Fruit fly (Drosophila melanogaster) whole organism, prepupa: ENCODE data around the gene CG2898.

ENCODE experiments used
- Blimp-1 ChIP-seq: fragments of 200-800 bp; sonication (Bioruptor generic); optimal IDR thresholded peaks from 3 replicates; lab custom pipeline; 2017; ENCODE audit warnings: missing biosample characterization, missing genetic modification characterization, mild to moderate bottlenecking, moderate library complexity, missing genetic modification reagents
- CG10631 ChIP-seq: fragments of 200-800 bp; sonication (Bioruptor generic); optimal IDR thresholded peaks from 2 replicates; lab custom pipeline; 2016; ENCODE audit warnings: missing biosample characterization, missing genetic modification characterization
- CG10669 ChIP-seq: fragments of 200-800 bp; sonication (Bioruptor generic); optimal IDR thresholded peaks from 3 replicates; lab custom pipeline; 2018; ENCODE audit warnings: missing biosample characterization, mild to moderate bottlenecking, missing genetic modification characterization, moderate library complexity
- CG11762 ChIP-seq: fragments of 200-800 bp; sonication (Bioruptor generic); optimal IDR thresholded peaks from 3 replicates; lab custom pipeline; 2016; ENCODE audit warnings: missing biosample characterization, missing genetic modification characterization; ENCODE audit not compliant: insufficient read depth
- CG1621 ChIP-seq: fragments of 200-800 bp; sonication (Bioruptor generic); optimal IDR thresholded peaks from 3 replicates; lab custom pipeline; 2018; ENCODE audit warnings: missing biosample characterization, mild to moderate bottlenecking, missing genetic modification characterization
- CG16779 ChIP-seq: fragments of 200-800 bp; sonication (Bioruptor generic); optimal IDR thresholded peaks from 3 replicates; lab custom pipeline; 2017; ENCODE audit warnings: missing biosample characterization, mild to moderate bottlenecking, missing genetic modification characterization
- CG3032 ChIP-seq: fragments of 200-800 bp; optimal IDR thresholded peaks from 2 replicates; lab custom pipeline; 2019; ENCODE audit warnings: missing biosample characterization, mild to moderate bottlenecking, missing genetic modification characterization, moderate library complexity
- CG34406 ChIP-seq: fragments of 200-800 bp; sonication (Bioruptor generic); optimal IDR thresholded peaks from 3 replicates; lab custom pipeline; 2016; ENCODE audit warnings: missing biosample characterization, missing genetic modification characterization
- CG3919 ChIP-seq: fragments of 200-800 bp; sonication (Bioruptor generic); optimal IDR thresholded peaks from 3 replicates; lab custom pipeline; 2016; ENCODE audit warnings: missing biosample characterization, missing genetic modification characterization
- CG4318 ChIP-seq: fragments of 200-800 bp; sonication (Bioruptor generic); optimal IDR thresholded peaks from 3 replicates; lab custom pipeline; 2017; ENCODE audit warnings: missing biosample characterization, mild to moderate bottlenecking, missing genetic modification characterization
- CG6276 ChIP-seq: fragments of 200-800 bp; sonication (Bioruptor generic); optimal IDR thresholded peaks from 2 replicates; lab custom pipeline; 2017; ENCODE audit warnings: missing biosample characterization, mild to moderate bottlenecking, missing genetic modification characterization
- CG6808 ChIP-seq: fragments of 200-800 bp; sonication (Bioruptor generic); optimal IDR thresholded peaks from 3 replicates; lab custom pipeline; 2017; ENCODE audit warnings: missing biosample characterization, missing genetic modification characterization, mild to moderate bottlenecking, moderate library complexity, missing genetic modification reagents
- CG7368 ChIP-seq: fragments of 200-800 bp; sonication (Bioruptor generic); optimal IDR thresholded peaks from 3 replicates; lab custom pipeline; 2016; ENCODE audit warnings: missing biosample characterization, missing genetic modification characterization
- CG8119 ChIP-seq: fragments of 200-800 bp; sonication (Bioruptor generic); IDR thresholded peaks from 3 replicates; pipeline ENCODE4 v1.3.6; 2022; ENCODE audit warnings: missing biosample characterization, missing genetic modification characterization
- CG8319 ChIP-seq: fragments of 200-800 bp; sonication (Bioruptor generic); optimal IDR thresholded peaks from 3 replicates; lab custom pipeline; 2016; ENCODE audit warnings: missing biosample characterization, missing genetic modification characterization
- CG9139 ChIP-seq: fragments of 200-800 bp; sonication (Bioruptor generic); optimal IDR thresholded peaks from 3 replicates; lab custom pipeline; 2017; ENCODE audit warnings: missing biosample characterization, mild to moderate bottlenecking, missing genetic modification characterization
- Eip75B ChIP-seq: fragments of 200-800 bp; sonication (Bioruptor generic); optimal IDR thresholded peaks from 3 replicates; lab custom pipeline; 2016; ENCODE audit warnings: missing biosample characterization, missing genetic modification characterization
- Eip78C ChIP-seq: fragments of 200-800 bp; sonication (Bioruptor generic); peaks from one replicate; lab custom pipeline; 2016; ENCODE audit warnings: missing biosample characterization, missing genetic modification characterization
- Eip93F ChIP-seq: fragments of 200-800 bp; sonication (Bioruptor generic); optimal IDR thresholded peaks from 2 replicates; lab custom pipeline; 2016; ENCODE audit warnings: missing biosample characterization, mild to moderate bottlenecking, missing genetic modification characterization
- Ets21C ChIP-seq: fragments of 200-800 bp; sonication (Bioruptor generic); optimal IDR thresholded peaks from 3 replicates; lab custom pipeline; 2016; ENCODE audit warnings: missing biosample characterization, missing genetic modification characterization
- Gug ChIP-seq: fragments of 200-800 bp; sonication (Bioruptor generic); IDR thresholded peaks from 2 replicates; pipeline ENCODE4 v1.3.6; 2022; ENCODE audit warnings: missing biosample characterization, missing genetic modification characterization
- Lpt ChIP-seq: fragments of 200-800 bp; sonication (Bioruptor generic); optimal IDR thresholded peaks from 3 replicates; lab custom pipeline; 2016; ENCODE audit warnings: missing biosample characterization, missing genetic modification characterization
- Met ChIP-seq: fragments of 200-800 bp; sonication (Bioruptor generic); optimal IDR thresholded peaks from 3 replicates; lab custom pipeline; 2016; ENCODE audit warnings: missing biosample characterization, missing genetic modification characterization
- OdsH ChIP-seq: fragments of 200-800 bp; sonication (Bioruptor generic); optimal IDR thresholded peaks from 3 replicates; lab custom pipeline; 2016; ENCODE audit warnings: missing biosample characterization, missing genetic modification characterization
- Smox ChIP-seq: fragments of 200-800 bp; sonication (Bioruptor generic); optimal IDR thresholded peaks from 3 replicates; lab custom pipeline; 2016; ENCODE audit warnings: missing biosample characterization, missing genetic modification characterization
- Sox15 ChIP-seq: fragments of 200-800 bp; sonication (Bioruptor generic); optimal IDR thresholded peaks from 3 replicates; lab custom pipeline; 2016; ENCODE audit warnings: missing biosample characterization, missing genetic modification characterization
- cyc ChIP-seq: fragments of 200-800 bp; sonication (Bioruptor generic); optimal IDR thresholded peaks from 3 replicates; lab custom pipeline; 2016; ENCODE audit warnings: missing biosample characterization, missing genetic modification characterization
- dsx ChIP-seq: fragments of 200-800 bp; optimal IDR thresholded peaks from 3 replicates; lab custom pipeline; 2019; ENCODE audit warnings: missing biosample characterization, mild to moderate bottlenecking, missing genetic modification characterization, moderate library complexity; ENCODE audit not compliant: poor library complexity, severe bottlenecking
- eg ChIP-seq: fragments of 200-800 bp; sonication (Bioruptor generic); IDR thresholded peaks from 3 replicates; pipeline ENCODE4 v1.3.6; 2022; ENCODE audit warnings: missing biosample characterization, missing genetic modification characterization
- esn ChIP-seq: fragments of 200-800 bp; sonication (Bioruptor generic); optimal IDR thresholded peaks from 2 replicates; lab custom pipeline; 2016; ENCODE audit warnings: missing biosample characterization, mild to moderate bottlenecking, missing genetic modification characterization, moderate library complexity
- fd85E ChIP-seq: fragments of 200-800 bp; sonication (Bioruptor generic); optimal IDR thresholded peaks from 3 replicates; lab custom pipeline; 2016; ENCODE audit warnings: missing biosample characterization, missing genetic modification characterization
- fkh ChIP-seq: fragments of 200-800 bp; sonication (Bioruptor generic); optimal IDR thresholded peaks from 3 replicates; lab custom pipeline; 2017; ENCODE audit warnings: missing biosample characterization, mild to moderate bottlenecking, missing genetic modification characterization, moderate library complexity
- net ChIP-seq: fragments of 200-800 bp; sonication (Bioruptor generic); optimal IDR thresholded peaks from 3 replicates; lab custom pipeline; 2016; ENCODE audit warnings: missing biosample characterization, missing genetic modification characterization
- pdm3 ChIP-seq: fragments of 200-800 bp; sonication (Bioruptor generic); optimal IDR thresholded peaks from 3 replicates; lab custom pipeline; 2016; ENCODE audit warnings: missing biosample characterization, missing genetic modification characterization
- spab ChIP-seq: fragments of 200-800 bp; sonication (Bioruptor generic); optimal IDR thresholded peaks from 2 replicates; lab custom pipeline; 2017; ENCODE audit warnings: missing biosample characterization, mild to moderate bottlenecking, missing genetic modification characterization, missing genetic modification reagents
- ss ChIP-seq, 2 experiments: fragments of 200-800 bp; sonication (Bioruptor generic); optimal IDR thresholded peaks; 2 replicates in 1 of 2; 3 replicates in 1 of 2; lab custom pipeline; 2017 to 2018; ENCODE audit warnings: mild to moderate bottlenecking in 2 of 2, missing biosample characterization in 2 of 2, missing genetic modification characterization in 2 of 2, moderate library complexity in 1 of 2
- svp ChIP-seq: fragments of 200-800 bp; sonication (Bioruptor generic); peaks from one replicate; lab custom pipeline; 2016; ENCODE audit warnings: missing biosample characterization, missing genetic modification characterization
- topi ChIP-seq: fragments of 200-800 bp; sonication (Bioruptor generic); optimal IDR thresholded peaks from 3 replicates; lab custom pipeline; 2016; ENCODE audit warnings: missing biosample characterization, missing genetic modification characterization
- vri ChIP-seq: fragments of 200-800 bp; sonication (Bioruptor generic); optimal IDR thresholded peaks from 3 replicates; lab custom pipeline; 2016; ENCODE audit warnings: missing biosample characterization, mild to moderate bottlenecking, missing genetic modification characterization

The CG2898 gene

DNA sequence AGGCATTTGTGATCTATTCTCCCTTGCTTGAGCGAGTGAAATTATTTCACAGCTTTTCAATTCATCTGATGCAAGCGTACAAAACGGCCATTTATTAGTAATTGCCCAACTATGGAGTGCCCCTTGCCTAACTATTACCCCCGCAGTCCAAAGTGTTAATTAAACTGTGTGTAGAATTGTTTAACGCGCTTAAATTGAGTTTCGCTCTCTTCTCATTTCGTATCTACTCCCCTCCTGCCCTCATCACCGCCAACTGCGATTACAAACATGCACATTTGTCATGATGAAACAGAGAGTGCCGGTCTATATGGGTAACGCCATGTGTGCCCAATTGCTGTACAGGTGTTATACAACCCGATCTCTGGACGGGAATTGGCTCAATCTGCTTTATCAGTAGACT is 5.4 kb upstream of the CG2898 start:
- no peak for TF ChIP-seq CG4318 (GFP tag; lab: Kevin White, UChicago)
- no peak for TF ChIP-seq dsx (GFP tag; lab: Kevin White, UChicago)
- no peak for TF ChIP-seq cyc (GFP tag; lab: Kevin White, UChicago)
- peak; percentile 48 for TF ChIP-seq vri (GFP tag; lab: Kevin White, UChicago)
- no peak for TF ChIP-seq Smox (GFP tag; lab: Kevin White, UChicago)
- TF ChIP-seq OdsH (GFP tag; lab: Kevin White, UChicago): no peak
- TF ChIP-seq Met (GFP tag; lab: Kevin White, UChicago): no peak
- TF ChIP-seq, all 60 proteins: peak for 1

- TF ChIP-seq fd85E (GFP tag; lab: Kevin White, UChicago) (no peak), svp (peak; percentile 90)
Measured at dm6 chrX:10370201-10371038, 4.8 kb upstream of the CG2898 start.

dm6 chrX:10381252-10381651 is 6.1 kb downstream of the CG2898 start, which contains the start of gene CG32681:
Gene CG32681 (minus strand): TSS chrX:10381352.
- no peak for TF ChIP-seq cyc (GFP tag; lab: Kevin White, UChicago)
- no peak for TF ChIP-seq vri (GFP tag; lab: Kevin White, UChicago)
- TF ChIP-seq CG8119 (GFP tag; lab: Robert Waterston, UW): no peak
- TF ChIP-seq CG6276 (GFP tag; lab: Kevin White, UChicago): no peak
- no peak for TF ChIP-seq pdm3
- TF ChIP-seq, all 60 proteins: peak for 0

dm6 chrX:10384947-10385346 is 9.8 kb downstream of the CG2898 start:
- TF ChIP-seq Eip78C: peak; percentile 15
- TF ChIP-seq fkh (GFP tag; lab: Kevin White, UChicago): peak; percentile 75
- TF ChIP-seq CG1621: peak; percentile 11
- TF ChIP-seq Met (GFP tag; lab: Kevin White, UChicago): no peak

- TF ChIP-seq CG34406 (peak; percentile 14), CG3032 (tag; lab: Kevin White, UChicago) (no peak), cyc (GFP tag; lab: Kevin White, UChicago) (no peak), spab (GFP tag; lab: Kevin White, UChicago) (no peak), Gug (no peak), Met (GFP tag; lab: Kevin White, UChicago) (no peak), Eip75B (no peak), Eip93F (peak; percentile 2), CG16779 (tag; lab: Kevin White, UChicago) (no peak), OdsH (GFP tag; lab: Kevin White, UChicago) (no peak), net (GFP tag; lab: Kevin White, UChicago) (no peak), Blimp-1 (no peak), CG6808 (GFP tag; lab: Kevin White, UChicago) (peak; percentile 6), CG10631 (no peak), CG3919 (GFP tag; lab: Kevin White, UChicago) (no peak), eg (0 out of 3 replicates have a peak, but pooled peaks have one; percentile 18), dsx (GFP tag; lab: Kevin White, UChicago) (no peak), CG8319 (GFP tag; lab: Kevin White, UChicago) (no peak), CG11762 (GFP tag; lab: Kevin White, UChicago) (no peak), ss (GFP tag; optimal IDR thresholded peaks at IDR 0.05; lab: Kevin White, UChicago) (no peak), Ets21C (GFP tag; lab: Kevin White, UChicago) (no peak), CG7368 (GFP tag; lab: Kevin White, UChicago) (no peak), vri (GFP tag; lab: Kevin White, UChicago) (no peak), CG4318 (GFP tag; lab: Kevin White, UChicago) (no peak), Sox15 (GFP tag; lab: Kevin White, UChicago) (no peak), Lpt (GFP tag; lab: Kevin White, UChicago) (no peak), topi (GFP tag; lab: Kevin White, UChicago) (no peak), fkh (GFP tag; lab: Kevin White, UChicago) (no peak), CG6276 (GFP tag; lab: Kevin White, UChicago) (no peak), esn (GFP tag; lab: Kevin White, UChicago) (peak; percentile 13), CG10669 (GFP tag; lab: Kevin White, UChicago) (no peak), Eip78C (peak; percentile 64), fd85E (GFP tag; lab: Kevin White, UChicago) (no peak), CG9139 (GFP tag; lab: Kevin White, UChicago) (no peak), svp (no peak)
Measured at dm6 chrX:10385757-10386156, 10.6 kb downstream of the CG2898 start, which contains the start of the genes Psf3 and flw. Gene Psf3 (minus strand): TSS chrX:10385861. Gene flw (plus strand): TSS chrX:10385960.
